Fruit fly (Drosophila melanogaster) whole organism, embryonic: ENCODE results near the gene ZIPIC.

Experiments used
- B-H1 ChIP-seq: fragments of 200-800 bp; sonication (Bioruptor generic); IDR thresholded peaks from 3 replicates; pipeline ENCODE4 v1.3.6; 2022; ENCODE audit warnings: missing biosample characterization, missing genetic modification characterization
- CG10543 ChIP-seq: fragments of 200-800 bp; sonication (Bioruptor generic); optimal IDR thresholded peaks from 3 replicates; lab custom pipeline; 2017; ENCODE audit warnings: missing biosample characterization, mild to moderate bottlenecking, missing genetic modification characterization, moderate library complexity
- CG11695 ChIP-seq: fragments of 200-800 bp; sonication (Bioruptor generic); IDR thresholded peaks from 3 replicates; pipeline ENCODE4 v1.3.6; 2022; ENCODE audit warnings: missing biosample characterization, missing genetic modification characterization
- CG12071 ChIP-seq: fragments of 200-800 bp; sonication (Bioruptor generic); optimal IDR thresholded peaks from 3 replicates; lab custom pipeline; 2018; ENCODE audit warnings: missing biosample characterization, mild to moderate bottlenecking, missing genetic modification characterization
- CG13123 ChIP-seq: fragments of 200-800 bp; sonication (Bioruptor generic); optimal IDR thresholded peaks from 2 replicates; lab custom pipeline; 2016; ENCODE audit warnings: missing biosample characterization, missing genetic modification characterization
- CG13424 ChIP-seq: fragments of 200-800 bp; sonication (Bioruptor generic); optimal IDR thresholded peaks from 2 replicates; lab custom pipeline; 2019; ENCODE audit warnings: missing biosample characterization, mild to moderate bottlenecking, missing genetic modification characterization, moderate library complexity
- CG13624 ChIP-seq: fragments of 200-800 bp; sonication (Bioruptor generic); optimal IDR thresholded peaks from 2 replicates; lab custom pipeline; 2016; ENCODE audit warnings: missing biosample characterization, missing genetic modification characterization
- CG14710 ChIP-seq: fragments of 200-800 bp; sonication (Bioruptor generic); optimal IDR thresholded peaks from 3 replicates; lab custom pipeline; 2019; ENCODE audit warnings: missing biosample characterization, mild to moderate bottlenecking, missing genetic modification characterization, moderate library complexity
- CG15073 ChIP-seq: fragments of 200-800 bp; sonication (Bioruptor generic); optimal IDR thresholded peaks from 2 replicates; lab custom pipeline; 2016; ENCODE audit warnings: missing biosample characterization, missing genetic modification characterization
- CG15479 ChIP-seq: fragments of 200-800 bp; sonication (Bioruptor generic); optimal IDR thresholded peaks from 3 replicates; lab custom pipeline; 2019; ENCODE audit warnings: missing biosample characterization, mild to moderate bottlenecking, missing genetic modification characterization, moderate library complexity
- CG18764 ChIP-seq: fragments of 200-800 bp; sonication (Bioruptor generic); optimal IDR thresholded peaks from 3 replicates; lab custom pipeline; 2016; ENCODE audit warnings: missing biosample characterization, missing genetic modification characterization
- CG2889 ChIP-seq: fragments of 200-800 bp; sonication (Bioruptor generic); IDR thresholded peaks from 3 replicates; pipeline ENCODE4 v1.3.6; 2022; ENCODE audit warnings: missing biosample characterization, missing genetic modification characterization
- CG30020 ChIP-seq: fragments of 200-800 bp; optimal IDR thresholded peaks from 2 replicates; lab custom pipeline; 2019; ENCODE audit warnings: missing biosample characterization, mild to moderate bottlenecking, missing genetic modification characterization, moderate library complexity
- CG32772 ChIP-seq: fragments of 200-800 bp; sonication (Bioruptor generic); IDR thresholded peaks from 2 replicates; pipeline ENCODE4 v1.3.6; 2022; ENCODE audit warnings: missing biosample characterization, missing genetic modification characterization
- CG6272 ChIP-seq: fragments of 200-800 bp; sonication (Bioruptor generic); IDR thresholded peaks from 2 replicates; pipeline ENCODE4 v1.3.6; 2022; ENCODE audit warnings: missing biosample characterization, missing genetic modification characterization
- CG6813 ChIP-seq: fragments of 200-800 bp; sonication (Bioruptor generic); optimal IDR thresholded peaks from 2 replicates; lab custom pipeline; 2017; ENCODE audit warnings: missing biosample characterization, missing genetic modification characterization, mild to moderate bottlenecking, moderate library complexity, missing genetic modification reagents
- CG9817 ChIP-seq: fragments of 200-800 bp; sonication (Bioruptor generic); optimal IDR thresholded peaks from 2 replicates; lab custom pipeline; 2018; ENCODE audit warnings: missing biosample characterization, mild to moderate bottlenecking, missing genetic modification characterization, moderate library complexity
- Camta ChIP-seq: fragments of 200-800 bp; sonication (Bioruptor generic); optimal IDR thresholded peaks from 2 replicates; lab custom pipeline; 2016; ENCODE audit warnings: missing biosample characterization, missing genetic modification characterization
- Chrac-16 ChIP-seq: fragments of 200-800 bp; sonication (Bioruptor generic); optimal IDR thresholded peaks from 3 replicates; lab custom pipeline; 2016; ENCODE audit warnings: missing biosample characterization, missing genetic modification characterization
- CoRest ChIP-seq: fragments of 200-800 bp; sonication (Bioruptor generic); optimal IDR thresholded peaks from 3 replicates; lab custom pipeline; 2018; ENCODE audit warnings: missing biosample characterization, mild to moderate bottlenecking, missing genetic modification characterization, moderate library complexity
- Dbx ChIP-seq: fragments of 200-800 bp; sonication (Bioruptor generic); IDR thresholded peaks from 3 replicates; pipeline ENCODE4 v1.3.6; 2022; ENCODE audit warnings: missing biosample characterization, missing genetic modification characterization
- Doc2 ChIP-seq: fragments of 200-800 bp; sonication (Bioruptor generic); IDR thresholded peaks from 2 replicates; pipeline ENCODE4 v1.3.6; 2022; ENCODE audit warnings: missing biosample characterization, missing genetic modification characterization
- Doc3 ChIP-seq: fragments of 200-800 bp; sonication (Bioruptor generic); IDR thresholded peaks from 3 replicates; pipeline ENCODE4 v1.3.6; 2022; ENCODE audit warnings: missing biosample characterization, missing genetic modification characterization; ENCODE audit not compliant: partially characterized antibody
- E2f1 ChIP-seq: fragments of 200-800 bp; sonication (Bioruptor generic); IDR thresholded peaks from 2 replicates; pipeline ENCODE4 v1.3.6; 2022; ENCODE audit warnings: missing biosample characterization, missing genetic modification characterization
- E2f2 ChIP-seq: fragments of 200-800 bp; sonication (Bioruptor generic); IDR thresholded peaks from 2 replicates; pipeline ENCODE4 v1.3.6; 2022; ENCODE audit warnings: missing biosample characterization, missing genetic modification characterization
- H15 ChIP-seq: fragments of 200-800 bp; sonication (Bioruptor generic); IDR thresholded peaks from 3 replicates; pipeline ENCODE4 v1.3.6; 2022; ENCODE audit warnings: missing biosample characterization, missing genetic modification characterization
- Hand ChIP-seq: fragments of 200-800 bp; sonication (Bioruptor generic); optimal IDR thresholded peaks from 2 replicates; lab custom pipeline; 2017; ENCODE audit warnings: mild to moderate bottlenecking, missing biosample characterization, missing genetic modification reagents, missing genetic modification characterization
- Mes4 ChIP-seq: fragments of 200-800 bp; sonication (Bioruptor generic); optimal IDR thresholded peaks from 2 replicates; lab custom pipeline; 2016; ENCODE audit warnings: missing biosample characterization, missing genetic modification characterization
- Oaz ChIP-seq: fragments of 200-800 bp; sonication (Bioruptor generic); IDR thresholded peaks from 2 replicates; pipeline ENCODE4 v1.3.6; 2022; ENCODE audit warnings: missing biosample characterization, missing genetic modification characterization
- Stat92E ChIP-seq, 3 experiments: fragments of >200 bp in 2 of 3; fragments of 200-800 bp in 1 of 3; sonication (Bioruptor generic) in 1 of 3; optimal IDR thresholded peaks; 2 replicates each; lab custom pipeline; 2017 to 2019; ENCODE audit warnings: missing biosample characterization in 3 of 3, missing genetic modification characterization in 3 of 3, mild to moderate bottlenecking in 1 of 3, moderate library complexity in 1 of 3
- Taf1 ChIP-seq: fragments of 200-800 bp; sonication (Bioruptor generic); IDR thresholded peaks from 2 replicates; pipeline ENCODE4 v1.3.6; 2022; ENCODE audit warnings: missing biosample characterization, missing genetic modification characterization
- Usf ChIP-seq: fragments of 200-800 bp; sonication (Bioruptor generic); optimal IDR thresholded peaks from 2 replicates; lab custom pipeline; 2017; ENCODE audit warnings: missing genotype, missing biosample characterization, missing genetic modification characterization
- ash1 ChIP-seq: fragments of 200-800 bp; sonication (Bioruptor generic); optimal IDR thresholded peaks from 2 replicates; lab custom pipeline; 2018; ENCODE audit warnings: missing biosample characterization, mild to moderate bottlenecking, missing genetic modification characterization
- bcd ChIP-seq: fragments of 200-800 bp; sonication (Bioruptor generic); optimal IDR thresholded peaks from 2 replicates; lab custom pipeline; 2017; ENCODE audit warnings: missing biosample characterization, mild to moderate bottlenecking, missing genetic modification characterization
- br ChIP-seq: fragments of >200 bp; optimal IDR thresholded peaks from 2 replicates; lab custom pipeline; 2017
- chm ChIP-seq: fragments of 200-800 bp; sonication (Bioruptor generic); IDR thresholded peaks from 2 replicates; pipeline ENCODE4 v1.3.6; 2022; ENCODE audit warnings: missing biosample characterization, missing genetic modification characterization
- emc ChIP-seq: fragments of 200-800 bp; sonication (Bioruptor generic); optimal IDR thresholded peaks from 2 replicates; lab custom pipeline; 2016; ENCODE audit warnings: missing biosample characterization, missing genetic modification characterization
- ftz-f1 ChIP-seq: fragments of 200-800 bp; sonication (Bioruptor generic); optimal IDR thresholded peaks from 2 replicates; lab custom pipeline; 2016; ENCODE audit warnings: missing biosample characterization, missing genetic modification characterization
- hth ChIP-seq: fragments of >200 bp; optimal IDR thresholded peaks from 2 replicates; lab custom pipeline; 2017; ENCODE audit warnings: inconsistent platforms
- org-1 ChIP-seq: fragments of 200-800 bp; sonication (Bioruptor generic); optimal IDR thresholded peaks from 2 replicates; lab custom pipeline; 2017; ENCODE audit warnings: missing biosample characterization, missing genetic modification characterization
- pan ChIP-seq, 4 experiments: fragments of >200 bp in 3 of 4; fragments of 200-800 bp in 1 of 4; sonication (Bioruptor generic) in 1 of 4; optimal IDR thresholded peaks in 3 of 4; IDR thresholded peaks in 1 of 4; 2 replicates each; pipeline versions ENCODE4 v1.3.6 to Lab custom; 2017 to 2022; ENCODE audit warnings: missing biosample characterization in 2 of 4, missing genetic modification characterization in 2 of 4, mixed read lengths in 1 of 4
- pb ChIP-seq: fragments of 200-800 bp; sonication (Bioruptor generic); optimal IDR thresholded peaks from 3 replicates; lab custom pipeline; 2016; ENCODE audit warnings: missing biosample characterization, missing genetic modification characterization
- pfk ChIP-seq: fragments of 200-800 bp; sonication (Bioruptor generic); optimal IDR thresholded peaks from 2 replicates; lab custom pipeline; 2018; ENCODE audit warnings: missing biosample characterization, mild to moderate bottlenecking, missing genetic modification characterization, moderate library complexity
- pita ChIP-seq: fragments of 200-800 bp; sonication (Bioruptor generic); optimal IDR thresholded peaks from 2 replicates; lab custom pipeline; 2017; ENCODE audit warnings: missing biosample characterization, mild to moderate bottlenecking, missing genetic modification characterization
- sisA ChIP-seq: fragments of 200-800 bp; sonication (Bioruptor generic); IDR thresholded peaks from 2 replicates; pipeline ENCODE4 v1.3.6; 2022; ENCODE audit warnings: missing biosample characterization, missing genetic modification characterization
- sna ChIP-seq: fragments of 200-800 bp; sonication (Bioruptor generic); IDR thresholded peaks from 2 replicates; pipeline ENCODE4 v1.3.6; 2022; ENCODE audit warnings: missing biosample characterization, missing genetic modification characterization; ENCODE audit not compliant: partially characterized antibody
- trh ChIP-seq: fragments of 200-800 bp; sonication (Bioruptor generic); optimal IDR thresholded peaks from 2 replicates; lab custom pipeline; 2016; ENCODE audit warnings: missing biosample characterization, missing genetic modification characterization
- wek ChIP-seq: fragments of 200-800 bp; sonication (Bioruptor generic); optimal IDR thresholded peaks from 3 replicates; lab custom pipeline; 2018; ENCODE audit warnings: missing biosample characterization, mild to moderate bottlenecking, missing genetic modification characterization, moderate library complexity

ZIPIC gene

dm6 chr3R:30046029-30047001, 9.6 kb upstream of the ZIPIC start, which contains the start of the genes RpL32 and CG7943 (continued):
- TF ChIP-seq CG12071 (GFP tag; lab: Kevin White, UChicago) (peak; percentile 94), sna (peak; percentile 100), Doc2 (GFP tag; lab: Robert Waterston, UW) (peak; percentile 89), pfk (GFP tag; lab: Kevin White, UChicago) (peak; percentile 80), CG6272 (GFP tag; lab: Robert Waterston, UW) (peak; percentile 95), CG10543 (peak; percentile 97), H15 (GFP tag; lab: Robert Waterston, UW) (peak; percentile 93), sisA (GFP tag; lab: Robert Waterston, UW) (peak; percentile 97), CG18764 (GFP tag; lab: Kevin White, UChicago) (peak; percentile 94), org-1 (peak; percentile 90), Usf (GFP tag; lab: Kevin White, UChicago) (peak; percentile 79), CoRest (peak; percentile 85), bcd (peak; percentile 97), br (lab: Kevin White, UChicago) (no peak), trh (GFP tag; lab: Kevin White, UChicago) (peak; percentile 85), CG9817 (tag; lab: Kevin White, UChicago) (peak; percentile 93), ash1 (GFP tag; lab: Kevin White, UChicago) (peak; percentile 94), CG14710 (tag; lab: Kevin White, UChicago) (peak; percentile 96), Doc3 (GFP tag; lab: Robert Waterston, UW) (peak; percentile 100), pb (GFP tag; lab: Kevin White, UChicago) (peak; percentile 96), CG15479 (GFP tag; lab: Kevin White, UChicago) (peak; percentile 48), wek (GFP tag; lab: Kevin White, UChicago) (peak; percentile 82), CG13123 (peak; percentile 83), CG2889 (GFP tag; lab: Robert Waterston, UW) (peak; percentile 88), Camta (GFP tag; lab: Kevin White, UChicago) (peak; percentile 98), B-H1 (GFP tag; lab: Robert Waterston, UW) (peak; percentile 90), ftz-f1 (peak; percentile 81), chm (GFP tag; lab: Robert Waterston, UW) (peak; percentile 97), Chrac-16 (GFP tag; lab: Kevin White, UChicago) (peak; percentile 81), Oaz (peak; percentile 94), CG11695 (GFP tag; lab: Robert Waterston, UW) (peak; percentile 94), CG13624 (peak; percentile 95), hth (no peak), Dbx (peak; percentile 98), Hand (GFP tag; lab: Kevin White, UChicago) (peak; percentile 70), E2f2 (peak; percentile 91), emc (GFP tag; lab: Kevin White, UChicago) (peak; percentile 94), CG32772 (GFP tag; lab: Robert Waterston, UW) (peak; percentile 94), pita (no peak), Stat92E (GFP tag; optimal IDR thresholded peaks at IDR 0.05; lab: Kevin White, UChicago) (no peak), CG15073 (GFP tag; lab: Kevin White, UChicago) (peak; percentile 53), Taf1 (GFP tag; lab: Robert Waterston, UW) (peak; percentile 92), CG6813 (GFP tag; lab: Kevin White, UChicago) (peak; percentile 93), CG30020 (tag; lab: Kevin White, UChicago) (peak; percentile 88), pan (optimal IDR thresholded peaks at IDR 0.05; lab: Kevin White, UChicago) (no peak), pan (GFP tag; optimal IDR thresholded peaks at IDR 0.05 in 1 of 2, IDR thresholded peaks at IDR 0.05 in 1 of 2) (peak in 1 of 2 experiments; percentile 96), E2f1 (GFP tag; lab: Robert Waterston, UW) (peak; percentile 93), CG13424 (peak; percentile 83), Mes4 (GFP tag; lab: Kevin White, UChicago) (peak; percentile 96)
